Fruit fly (Drosophila melanogaster): ENCODE measurements around the gene Ir7f.

Gene Ir7f

dm6 chrX:7888386-7889024 is 4.7 kb upstream of the Ir7f start, which contains the start of gene Acat1 (continued):
- peak; percentile 46 to 72 for TF ChIP-seq Hr51 (GFP tag; optimal IDR thresholded peaks at IDR 0.05)
- TF ChIP-seq CG30020 (tag; optimal IDR thresholded peaks at IDR 0.05): no peak
- peak; percentile 1 for TF ChIP-seq pnt (GFP tag; optimal IDR thresholded peaks at IDR 0.05)
- TF ChIP-seq zf30C (GFP tag; optimal IDR thresholded peaks at IDR 0.05): no peak
- 0 out of 3 replicates have a peak, but pooled peaks have one; percentile 16 for TF ChIP-seq Aef1 (GFP tag; IDR thresholded peaks at IDR 0.05)
- TF ChIP-seq CG6813 (GFP tag; optimal IDR thresholded peaks at IDR 0.05): peak; percentile 12
- TF ChIP-seq Hr3 (GFP tag; optimal IDR thresholded peaks at IDR 0.05): peak; percentile 35
- peak; percentile 77 for TF ChIP-seq zfh2 (GFP tag; optimal IDR thresholded peaks at IDR 0.05)
- no peak for TF ChIP-seq hb (GFP tag; IDR thresholded peaks at IDR 0.05; ENCODE audit: partially characterized antibody)
- TF ChIP-seq Xbp1 (GFP tag; optimal IDR thresholded peaks at IDR 0.05): peak; percentile 56
- TF ChIP-seq CG2678 (tag; optimal IDR thresholded peaks at IDR 0.05): peak; percentile 58
- no peak for TF ChIP-seq CG3065 (GFP tag; optimal IDR thresholded peaks at IDR 0.05)
- TF ChIP-seq run (tag; optimal IDR thresholded peaks at IDR 0.05): no peak
- TF ChIP-seq emc (GFP tag; optimal IDR thresholded peaks at IDR 0.05): no peak
- TF ChIP-seq CG10543 (GFP tag; optimal IDR thresholded peaks at IDR 0.05): no peak
- no peak for TF ChIP-seq Usf (GFP tag; optimal IDR thresholded peaks at IDR 0.05)
- peak; percentile 51 for TF ChIP-seq tgo (GFP tag; IDR thresholded peaks at IDR 0.05)
- TF ChIP-seq Max (GFP tag; optimal IDR thresholded peaks at IDR 0.05): peak; percentile 54
- no peak for TF ChIP-seq CG17912 (GFP tag; optimal IDR thresholded peaks at IDR 0.05)
- no peak for TF ChIP-seq tll (GFP tag; optimal IDR thresholded peaks at IDR 0.05)
- no peak for TF ChIP-seq Oaz (GFP tag; IDR thresholded peaks at IDR 0.05)
- peak; percentile 74 for TF ChIP-seq CG18599 (GFP tag; optimal IDR thresholded peaks at IDR 0.05)
- TF ChIP-seq HmgZ (tag; optimal IDR thresholded peaks at IDR 0.05): peak; percentile 34
- no peak; the same call in 2 of the 3 replicates for TF ChIP-seq CG14050 (GFP tag; IDR thresholded peaks at IDR 0.05)
- TF ChIP-seq Dip2 (GFP tag; IDR thresholded peaks at IDR 0.05): no peak
- no peak for TF ChIP-seq CG15011 (GFP tag; optimal IDR thresholded peaks at IDR 0.05)
- peak; percentile 44 for TF ChIP-seq CG10209 (GFP tag; optimal IDR thresholded peaks at IDR 0.05)
- TF ChIP-seq zfh1 (GFP tag; IDR thresholded peaks at IDR 0.05): peak; percentile 76
- no peak for TF ChIP-seq CG14667 (GFP tag; IDR thresholded peaks at IDR 0.05)
- TF ChIP-seq ems (GFP tag; optimal IDR thresholded peaks at IDR 0.05): peak; percentile 43
- no peak for TF ChIP-seq Hr39 (optimal IDR thresholded peaks at IDR 0.05)
- no peak for TF ChIP-seq CTCF (GFP tag; optimal IDR thresholded peaks at IDR 0.05)
- TF ChIP-seq disco-r (GFP tag; optimal IDR thresholded peaks at IDR 0.05): no peak
- no peak for TF ChIP-seq CG14965 (GFP tag; optimal IDR thresholded peaks at IDR 0.05; ENCODE audit: borderline replicate concordance)
- TF ChIP-seq Fer1 (GFP tag; optimal IDR thresholded peaks at IDR 0.05): no peak
- no peak for TF ChIP-seq CG6683 (GFP tag; optimal IDR thresholded peaks at IDR 0.05)
- peak; percentile 7; the same call in 1 of the 2 replicates for TF ChIP-seq al (GFP tag; IDR thresholded peaks at IDR 0.05)
- peak; percentile 12 for TF ChIP-seq Abd-B (GFP tag; optimal IDR thresholded peaks at IDR 0.05)
- no peak for TF ChIP-seq CG13123 (GFP tag; optimal IDR thresholded peaks at IDR 0.05)
- TF ChIP-seq Hand (GFP tag; optimal IDR thresholded peaks at IDR 0.05): no peak
- peak; percentile 71 for TF ChIP-seq CG30403 (GFP tag; optimal IDR thresholded peaks at IDR 0.05)
- peak; percentile 61; the same call in 3 of the 4 replicates for TF ChIP-seq Dll (GFP tag; IDR thresholded peaks at IDR 0.05; ENCODE audit: partially characterized antibody)
- TF ChIP-seq sens (GFP tag): peak; percentile 96
- 0 out of 2 replicates have a peak, but pooled peaks have one; percentile 40 for TF ChIP-seq CG31441 (GFP tag; IDR thresholded peaks at IDR 0.05)
- TF ChIP-seq CG34376 (GFP tag; optimal IDR thresholded peaks at IDR 0.05): peak; percentile 0
- peak; percentile 68 for TF ChIP-seq Dref (GFP tag; IDR thresholded peaks at IDR 0.05)
- TF ChIP-seq Mes4 (GFP tag; optimal IDR thresholded peaks at IDR 0.05): no peak
- TF ChIP-seq CG11247 (GFP tag; IDR thresholded peaks at IDR 0.05): peak; percentile 41; the same call in 1 of the 2 replicates
- TF ChIP-seq ham (GFP tag; IDR thresholded peaks at IDR 0.05): no peak
- TF ChIP-seq CG8924 (tag; optimal IDR thresholded peaks at IDR 0.05): peak; percentile 41
- no peak for TF ChIP-seq CG9876 (GFP tag; optimal IDR thresholded peaks at IDR 0.05)
